Fruit fly (Drosophila melanogaster) whole organism, adult: ENCODE measurements around the gene Octbeta1R.

Experiments used
- CG11617 ChIP-seq: fragments of 200-800 bp; sonication (Bioruptor generic); optimal IDR thresholded peaks from 2 replicates; lab custom pipeline; 2017; ENCODE audit warnings: mild to moderate bottlenecking, missing biosample characterization, missing genetic modification reagents, missing genetic modification characterization
- CG14711 ChIP-seq: fragments of 200-800 bp; sonication (Bioruptor generic); optimal IDR thresholded peaks from 2 replicates; lab custom pipeline; 2018; ENCODE audit warnings: missing biosample characterization, mild to moderate bottlenecking, missing genetic modification characterization, moderate library complexity
- CG1620 ChIP-seq: fragments of 200-800 bp; sonication (Bioruptor generic); optimal IDR thresholded peaks from 2 replicates; lab custom pipeline; 2016; ENCODE audit warnings: missing biosample characterization, missing genetic modification characterization
- CG33017 ChIP-seq: fragments of 200-800 bp; sonication (Bioruptor generic); optimal IDR thresholded peaks from 2 replicates; lab custom pipeline; 2018; ENCODE audit warnings: missing biosample characterization, mild to moderate bottlenecking, missing genetic modification characterization, moderate library complexity
- CG5204 ChIP-seq: fragments of 200-800 bp; sonication (Bioruptor generic); optimal IDR thresholded peaks from 2 replicates; lab custom pipeline; 2016; ENCODE audit warnings: missing biosample characterization, missing genetic modification characterization
- CG7045 ChIP-seq: fragments of 200-800 bp; sonication (Bioruptor generic); optimal IDR thresholded peaks from 2 replicates; lab custom pipeline; 2017; ENCODE audit warnings: missing biosample characterization, mild to moderate bottlenecking, missing genetic modification characterization
- CG7101 ChIP-seq: fragments of 200-800 bp; sonication (Bioruptor generic); optimal IDR thresholded peaks from 2 replicates; lab custom pipeline; 2018; ENCODE audit warnings: missing biosample characterization, mild to moderate bottlenecking, missing genetic modification characterization, moderate library complexity
- Clk ChIP-seq: fragments of 200-800 bp; sonication (Bioruptor generic); optimal IDR thresholded peaks from 2 replicates; lab custom pipeline; 2017; ENCODE audit warnings: missing biosample characterization, missing genetic modification characterization
- Crg-1 ChIP-seq: fragments of 200-800 bp; sonication (Bioruptor generic); optimal IDR thresholded peaks from 2 replicates; lab custom pipeline; 2016; ENCODE audit warnings: missing biosample characterization, missing genetic modification characterization
- Hr96 ChIP-seq: fragments of 200-800 bp; sonication (Bioruptor generic); optimal IDR thresholded peaks from 2 replicates; lab custom pipeline; 2016; ENCODE audit warnings: missing biosample characterization, missing genetic modification characterization
- Mnt ChIP-seq: fragments of 200-800 bp; sonication (Bioruptor generic); optimal IDR thresholded peaks from 2 replicates; lab custom pipeline; 2016; ENCODE audit warnings: missing biosample characterization, mild to moderate bottlenecking, missing genetic modification characterization
- bab1 ChIP-seq: fragments of 200-800 bp; sonication (Bioruptor generic); optimal IDR thresholded peaks from 3 replicates; lab custom pipeline; 2019; ENCODE audit warnings: missing biosample characterization, mild to moderate bottlenecking, missing genetic modification characterization, moderate library complexity
- cic ChIP-seq: fragments of 200-800 bp; sonication (Bioruptor generic); optimal IDR thresholded peaks from 2 replicates; lab custom pipeline; 2017; ENCODE audit warnings: missing biosample characterization, mild to moderate bottlenecking, missing genetic modification characterization, moderate library complexity
- kay ChIP-seq: fragments of 200-800 bp; sonication (Bioruptor generic); peaks from one replicate; lab custom pipeline; 2016; ENCODE audit warnings: missing biosample characterization, missing genetic modification characterization, borderline replicate concordance
- ovo ChIP-seq: fragments of 200-800 bp; sonication (Bioruptor generic); optimal IDR thresholded peaks from 2 replicates; lab custom pipeline; 2016; ENCODE audit warnings: missing biosample characterization, missing genetic modification characterization
- tj ChIP-seq: fragments of 200-800 bp; sonication (Bioruptor generic); optimal IDR thresholded peaks from 3 replicates; lab custom pipeline; 2017; ENCODE audit warnings: missing biosample characterization, mild to moderate bottlenecking, missing genetic modification characterization, moderate library complexity
- toe ChIP-seq: fragments of 200-800 bp; sonication (Bioruptor generic); optimal IDR thresholded peaks from 2 replicates; lab custom pipeline; 2016; ENCODE audit warnings: missing biosample characterization, missing genetic modification characterization

The Octbeta1R gene

dm6 chr3R:22564707-22565106 is 67.7 kb downstream of the Octbeta1R start:
- no peak for TF ChIP-seq tj (GFP tag; lab: Kevin White, UChicago)
- TF ChIP-seq CG5204: no peak
- TF ChIP-seq Crg-1 (GFP tag; lab: Kevin White, UChicago): no peak
- no peak for TF ChIP-seq CG7101 (tag; lab: Kevin White, UChicago)
- no peak for TF ChIP-seq CG14711 (tag; lab: Kevin White, UChicago)
- no peak for TF ChIP-seq Mnt (GFP tag; lab: Kevin White, UChicago)
- TF ChIP-seq bab1 (GFP tag; lab: Kevin White, UChicago): no peak
- TF ChIP-seq kay (GFP tag; lab: Kevin White, UChicago): no peak
- no peak for TF ChIP-seq CG11617 (GFP tag; lab: Kevin White, UChicago)
- no peak for TF ChIP-seq ovo (GFP tag; lab: Kevin White, UChicago)
- no peak for TF ChIP-seq Hr96 (GFP tag; lab: Kevin White, UChicago)
- TF ChIP-seq cic (GFP tag; lab: Kevin White, UChicago): no peak
- TF ChIP-seq Clk: no peak
- TF ChIP-seq CG33017 (tag; lab: Kevin White, UChicago): no peak
- no peak for TF ChIP-seq toe (GFP tag; lab: Kevin White, UChicago)
- TF ChIP-seq CG7045 (GFP tag; lab: Kevin White, UChicago): no peak

- TF ChIP-seq Clk (no peak), CG1620 (no peak), CG33017 (tag; lab: Kevin White, UChicago) (no peak)
These were observed 68.7 kb downstream of the Octbeta1R start for dm6 chr3R:22565732-22566131.

dm6 chr3R:22568508-22568907 is 71.5 kb downstream of the Octbeta1R start:
- no peak for TF ChIP-seq CG33017 (tag; lab: Kevin White, UChicago)
- no peak for TF ChIP-seq Crg-1 (GFP tag; lab: Kevin White, UChicago)
- TF ChIP-seq toe (GFP tag; lab: Kevin White, UChicago): no peak
- TF ChIP-seq CG7045 (GFP tag; lab: Kevin White, UChicago): no peak
